Worm (Caenorhabditis elegans) whole organism, L4/young adult: Measurements from ENCODE around the gene prp-19.

Experiments
- dao-5 ChIP-seq: sonication (generic microtip); optimal IDR thresholded peaks from 2 replicates; lab custom pipeline; 2016; ENCODE audit warnings: missing genotype, missing genetic modification characterization, moderate library complexity, missing compliant biosample characterization
- him-1 ChIP-seq: sonication (generic microtip); optimal IDR thresholded peaks from 2 replicates; lab custom pipeline; 2016; ENCODE audit warnings: missing genotype, missing genetic modification reagents, missing genetic modification characterization, missing compliant biosample characterization

DNA sequence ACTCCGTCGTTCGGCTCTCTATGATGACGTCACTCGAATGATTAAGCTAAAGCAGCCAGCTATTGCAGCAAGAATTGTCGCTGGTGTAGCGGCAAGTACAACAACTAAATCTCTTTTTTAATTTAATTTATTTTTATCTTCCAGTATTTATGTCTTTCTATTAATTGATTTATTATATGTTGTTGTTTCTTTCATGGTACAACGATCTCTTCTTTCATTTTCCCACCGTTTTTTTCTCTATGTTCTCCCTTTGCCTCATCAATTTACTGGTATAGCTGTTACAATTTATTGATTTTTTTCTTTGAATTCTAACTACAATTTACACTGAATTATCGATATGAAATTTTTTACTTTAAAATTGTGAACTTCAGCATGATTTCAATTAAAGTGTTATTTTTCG, 23.8 kb upstream of the prp-19 start, which contains the start of gene moc-6:
- TF ChIP-seq dao-5 (tag; lab: Kevin White, UChicago) (no peak), him-1 (no peak)
